Worm (Caenorhabditis elegans): ENCODE results near the gene pipp-4P.

DNA sequence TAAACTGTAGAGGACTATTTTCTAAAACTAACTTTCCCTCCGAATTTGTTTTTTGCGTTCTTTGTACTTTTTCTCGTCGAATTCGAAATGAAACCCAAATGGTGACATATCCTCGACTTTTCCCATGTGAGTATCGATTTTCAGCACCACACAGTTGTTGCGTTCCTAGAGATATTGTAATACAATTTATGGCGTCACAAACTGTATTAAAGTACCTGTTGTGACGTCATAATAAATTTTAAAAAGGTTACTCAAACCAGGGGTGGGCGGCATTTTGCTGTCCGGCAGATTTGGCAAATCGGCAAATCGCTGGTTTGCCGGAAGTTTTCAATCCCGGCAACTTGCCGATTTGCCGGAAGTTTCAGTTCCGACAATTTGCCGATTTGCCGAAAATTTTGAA, 18.3 kb upstream of the pipp-4P start:
- no peak for TF ChIP-seq snpc-4 (tag; optimal IDR thresholded peaks at IDR 0.05)
- no peak for TF ChIP-seq ztf-4 (tag; optimal IDR thresholded peaks at IDR 0.05)
- no peak for TF ChIP-seq zag-1 (tag; optimal IDR thresholded peaks at IDR 0.05)

Measured in whole organism, L2 larva.